Fruit fly (Drosophila melanogaster) whole organism, embryonic: ENCODE data around the gene CG33510.

ENCODE experiments used
- Aef1 ChIP-seq: fragments of 200-800 bp; sonication (Bioruptor generic); IDR thresholded peaks from 3 replicates; pipeline ENCODE4 v1.3.6; 2022; ENCODE audit warnings: missing biosample characterization, missing genetic modification characterization
- Bgb ChIP-seq: fragments of 200-800 bp; sonication (Bioruptor generic); IDR thresholded peaks from 2 replicates; pipeline ENCODE4 v1.3.6; 2022; ENCODE audit warnings: missing biosample characterization, missing genetic modification characterization; ENCODE audit not compliant: partially characterized antibody
- CG10979 ChIP-seq: fragments of 200-800 bp; sonication (Bioruptor generic); optimal IDR thresholded peaks from 2 replicates; lab custom pipeline; 2018; ENCODE audit warnings: missing biosample characterization, mild to moderate bottlenecking, missing genetic modification characterization, moderate library complexity
- CG11085 ChIP-seq: fragments of 200-800 bp; sonication (Bioruptor generic); IDR thresholded peaks from 2 replicates; pipeline ENCODE4 v1.3.6; 2022; ENCODE audit warnings: missing biosample characterization, missing genetic modification characterization
- CG11093 ChIP-seq: fragments of 200-800 bp; sonication (Bioruptor generic); IDR thresholded peaks from 3 replicates; pipeline ENCODE4 v1.3.6; 2022; ENCODE audit warnings: missing biosample characterization, missing genetic modification characterization
- CG12744 ChIP-seq: fragments of 200-800 bp; sonication (Bioruptor generic); optimal IDR thresholded peaks from 2 replicates; lab custom pipeline; 2016; ENCODE audit warnings: missing biosample characterization, missing genetic modification characterization
- CG13123 ChIP-seq: fragments of 200-800 bp; sonication (Bioruptor generic); optimal IDR thresholded peaks from 2 replicates; lab custom pipeline; 2016; ENCODE audit warnings: missing biosample characterization, missing genetic modification characterization
- CG13624 ChIP-seq: fragments of 200-800 bp; sonication (Bioruptor generic); optimal IDR thresholded peaks from 2 replicates; lab custom pipeline; 2016; ENCODE audit warnings: missing biosample characterization, missing genetic modification characterization
- CG13775 ChIP-seq: fragments of 200-800 bp; sonication (Bioruptor generic); optimal IDR thresholded peaks from 3 replicates; lab custom pipeline; 2017; ENCODE audit warnings: missing biosample characterization, mild to moderate bottlenecking, missing genetic modification characterization
- CG14710 ChIP-seq: fragments of 200-800 bp; sonication (Bioruptor generic); optimal IDR thresholded peaks from 3 replicates; lab custom pipeline; 2019; ENCODE audit warnings: missing biosample characterization, mild to moderate bottlenecking, missing genetic modification characterization, moderate library complexity
- CG15269 ChIP-seq: fragments of 200-800 bp; sonication (Bioruptor generic); optimal IDR thresholded peaks from 2 replicates; lab custom pipeline; 2018; ENCODE audit warnings: missing biosample characterization, mild to moderate bottlenecking, missing genetic modification characterization, moderate library complexity
- CG15479 ChIP-seq: fragments of 200-800 bp; sonication (Bioruptor generic); optimal IDR thresholded peaks from 3 replicates; lab custom pipeline; 2019; ENCODE audit warnings: missing biosample characterization, mild to moderate bottlenecking, missing genetic modification characterization, moderate library complexity
- CG15696 ChIP-seq: fragments of 200-800 bp; sonication (Bioruptor generic); optimal IDR thresholded peaks from 2 replicates; lab custom pipeline; 2019; ENCODE audit warnings: missing biosample characterization, mild to moderate bottlenecking, missing genetic modification characterization, moderate library complexity
- CG16779 ChIP-seq: fragments of 200-800 bp; sonication (Bioruptor generic); IDR thresholded peaks from 2 replicates; pipeline ENCODE4 v1.3.6; 2022; ENCODE audit warnings: missing biosample characterization, missing genetic modification characterization
- CG17186 ChIP-seq: fragments of 200-800 bp; sonication (Bioruptor generic); optimal IDR thresholded peaks from 3 replicates; lab custom pipeline; 2017; ENCODE audit warnings: missing biosample characterization, missing genetic modification reagents, missing genetic modification characterization
- CG17359 ChIP-seq: fragments of 200-800 bp; sonication (Bioruptor generic); optimal IDR thresholded peaks from 3 replicates; lab custom pipeline; 2018; ENCODE audit warnings: missing biosample characterization, mild to moderate bottlenecking, missing genetic modification characterization, moderate library complexity
- CG18764 ChIP-seq: fragments of 200-800 bp; sonication (Bioruptor generic); optimal IDR thresholded peaks from 3 replicates; lab custom pipeline; 2016; ENCODE audit warnings: missing biosample characterization, missing genetic modification characterization
- CG3407 ChIP-seq: fragments of 200-800 bp; sonication (Bioruptor generic); optimal IDR thresholded peaks from 2 replicates; lab custom pipeline; 2018; ENCODE audit warnings: missing biosample characterization, mild to moderate bottlenecking, missing genetic modification characterization
- CG3995 ChIP-seq: fragments of 200-800 bp; sonication (Bioruptor generic); optimal IDR thresholded peaks from 3 replicates; lab custom pipeline; 2016; ENCODE audit warnings: missing biosample characterization, missing genetic modification characterization
- CG4404 ChIP-seq: fragments of 200-800 bp; sonication (Bioruptor generic); IDR thresholded peaks from 2 replicates; pipeline ENCODE4 v1.3.6; 2022; ENCODE audit warnings: missing biosample characterization, missing genetic modification characterization
- CG6254 ChIP-seq: fragments of 200-800 bp; sonication (Bioruptor generic); optimal IDR thresholded peaks from 3 replicates; lab custom pipeline; 2017; ENCODE audit warnings: mild to moderate bottlenecking, missing biosample characterization, missing genetic modification reagents, missing genetic modification characterization
- CG7271 ChIP-seq: fragments of 200-800 bp; sonication (Bioruptor generic); optimal IDR thresholded peaks from 2 replicates; lab custom pipeline; 2018; ENCODE audit warnings: missing biosample characterization, mild to moderate bottlenecking, missing genetic modification characterization, moderate library complexity
- CG7963 ChIP-seq: fragments of 200-800 bp; sonication (Bioruptor generic); IDR thresholded peaks from 3 replicates; pipeline ENCODE4 v1.3.6; 2022; ENCODE audit warnings: missing biosample characterization, missing genetic modification characterization; ENCODE audit not compliant: partially characterized antibody
- CG8359 ChIP-seq: fragments of 200-800 bp; sonication (Bioruptor generic); optimal IDR thresholded peaks from 2 replicates; lab custom pipeline; 2017; ENCODE audit warnings: missing biosample characterization, mild to moderate bottlenecking, missing genetic modification characterization, borderline replicate concordance
- CG9215 ChIP-seq: fragments of 200-800 bp; sonication (Bioruptor generic); IDR thresholded peaks from 2 replicates; pipeline ENCODE4 v1.3.6; 2022; ENCODE audit warnings: missing biosample characterization, missing genetic modification characterization
- CTCF ChIP-seq: fragments of 200-800 bp; sonication (Bioruptor generic); optimal IDR thresholded peaks from 2 replicates; lab custom pipeline; 2017; ENCODE audit warnings: missing biosample characterization, mild to moderate bottlenecking, missing genetic modification characterization, moderate library complexity
- CrebB ChIP-seq: fragments of 200-800 bp; sonication (Bioruptor generic); optimal IDR thresholded peaks from 3 replicates; lab custom pipeline; 2018; ENCODE audit warnings: missing biosample characterization, mild to moderate bottlenecking, missing genetic modification characterization
- Dip3 ChIP-seq: fragments of 200-800 bp; sonication (Bioruptor generic); optimal IDR thresholded peaks from 3 replicates; lab custom pipeline; 2016; ENCODE audit warnings: missing biosample characterization, missing genetic modification characterization
- Doc2 ChIP-seq: fragments of 200-800 bp; sonication (Bioruptor generic); IDR thresholded peaks from 2 replicates; pipeline ENCODE4 v1.3.6; 2022; ENCODE audit warnings: missing biosample characterization, missing genetic modification characterization
- Gug ChIP-seq: fragments of 200-800 bp; sonication (Bioruptor generic); IDR thresholded peaks from 4 replicates; pipeline ENCODE4 v1.3.6; 2022; ENCODE audit warnings: missing biosample characterization, missing genetic modification characterization
- Lim3 ChIP-seq: fragments of 200-800 bp; sonication (Bioruptor generic); IDR thresholded peaks from 2 replicates; pipeline ENCODE4 v1.3.6; 2022; ENCODE audit warnings: missing biosample characterization, missing genetic modification characterization
- MBD-R2 ChIP-seq: fragments of 200-800 bp; sonication (Bioruptor generic); IDR thresholded peaks from 2 replicates; pipeline ENCODE4 v1.3.6; 2022; ENCODE audit warnings: missing biosample characterization, missing genetic modification characterization
- MESR4 ChIP-seq: fragments of 200-800 bp; sonication (Bioruptor generic); optimal IDR thresholded peaks from 2 replicates; lab custom pipeline; 2018; ENCODE audit warnings: missing biosample characterization, mild to moderate bottlenecking, missing genetic modification characterization, moderate library complexity
- Med ChIP-seq: fragments of 200-800 bp; sonication (Bioruptor generic); peaks from one replicate; lab custom pipeline; 2016; ENCODE audit warnings: missing biosample characterization, missing genetic modification characterization, mild to moderate bottlenecking, inconsistent platforms, moderate library complexity
- Myb ChIP-seq: fragments of 200-800 bp; sonication (Bioruptor generic); optimal IDR thresholded peaks from 2 replicates; lab custom pipeline; 2016; ENCODE audit warnings: missing biosample characterization, missing genetic modification characterization
- Poxn ChIP-seq: fragments of 200-800 bp; sonication (Bioruptor generic); IDR thresholded peaks from 2 replicates; pipeline ENCODE4 v1.3.6; 2022; ENCODE audit warnings: missing biosample characterization, missing genetic modification characterization
- Spps ChIP-seq: fragments of 200-800 bp; sonication (Bioruptor generic); optimal IDR thresholded peaks from 2 replicates; lab custom pipeline; 2018; ENCODE audit warnings: missing biosample characterization, mild to moderate bottlenecking, missing genetic modification characterization
- chm ChIP-seq: fragments of 200-800 bp; sonication (Bioruptor generic); IDR thresholded peaks from 2 replicates; pipeline ENCODE4 v1.3.6; 2022; ENCODE audit warnings: missing biosample characterization, missing genetic modification characterization
- ci ChIP-seq: fragments of 200-800 bp; sonication (Bioruptor generic); IDR thresholded peaks from 3 replicates; pipeline ENCODE4 v1.3.6; 2022; ENCODE audit warnings: missing biosample characterization, missing genetic modification characterization
- disco-r ChIP-seq: fragments of 200-800 bp; sonication (Bioruptor generic); optimal IDR thresholded peaks from 2 replicates; lab custom pipeline; 2016; ENCODE audit warnings: missing biosample characterization, missing genetic modification characterization
- dmrt99B ChIP-seq: fragments of 200-800 bp; sonication (Bioruptor generic); optimal IDR thresholded peaks from 2 replicates; lab custom pipeline; 2018; ENCODE audit warnings: missing biosample characterization, mild to moderate bottlenecking, missing genetic modification characterization, moderate library complexity
- esg ChIP-seq: fragments of 200-800 bp; sonication (Bioruptor generic); conservative IDR thresholded peaks from 2 replicates; pipeline ENCODE4 v1.3.6; 2022; ENCODE audit warnings: missing biosample characterization, missing genetic modification characterization
- ftz-f1 ChIP-seq: fragments of 200-800 bp; sonication (Bioruptor generic); optimal IDR thresholded peaks from 2 replicates; lab custom pipeline; 2016; ENCODE audit warnings: missing biosample characterization, missing genetic modification characterization
- gem ChIP-seq: fragments of 200-800 bp; sonication (Bioruptor generic); optimal IDR thresholded peaks from 2 replicates; lab custom pipeline; 2019; ENCODE audit warnings: missing biosample characterization, mild to moderate bottlenecking, missing genetic modification characterization, moderate library complexity
- insv ChIP-seq, 2 experiments: fragments of 200-800 bp; sonication (Bioruptor generic); optimal IDR thresholded peaks; 3 replicates each; lab custom pipeline; 2016 to 2018; ENCODE audit warnings: missing biosample characterization in 2 of 2, missing genetic modification characterization in 2 of 2
- inv ChIP-seq: fragments of 200-800 bp; sonication (Bioruptor generic); IDR thresholded peaks from 2 replicates; pipeline ENCODE4 v1.3.6; 2022; ENCODE audit warnings: missing biosample characterization, missing genetic modification characterization; ENCODE audit not compliant: partially characterized antibody
- klu ChIP-seq: fragments of 200-800 bp; sonication (Bioruptor generic); IDR thresholded peaks from 2 replicates; pipeline ENCODE4 v1.3.6; 2022; ENCODE audit warnings: missing biosample characterization, missing genetic modification characterization
- odd ChIP-seq: fragments of 200-800 bp; sonication (Bioruptor generic); optimal IDR thresholded peaks from 2 replicates; lab custom pipeline; 2017; ENCODE audit warnings: missing biosample characterization, mild to moderate bottlenecking, missing genetic modification characterization
- org-1 ChIP-seq: fragments of 200-800 bp; sonication (Bioruptor generic); optimal IDR thresholded peaks from 2 replicates; lab custom pipeline; 2017; ENCODE audit warnings: missing biosample characterization, missing genetic modification characterization
- sob ChIP-seq: fragments of 200-800 bp; sonication (Bioruptor generic); IDR thresholded peaks from 2 replicates; pipeline ENCODE4 v1.3.6; 2022; ENCODE audit warnings: missing biosample characterization, missing genetic modification characterization
- wdn ChIP-seq: fragments of 200-800 bp; sonication (Bioruptor generic); IDR thresholded peaks from 2 replicates; pipeline ENCODE4 v1.3.6; 2022; ENCODE audit warnings: missing biosample characterization, missing genetic modification characterization
- zf30C ChIP-seq: fragments of 200-800 bp; sonication (Bioruptor generic); optimal IDR thresholded peaks from 3 replicates; lab custom pipeline; 2018; ENCODE audit warnings: missing biosample characterization, mild to moderate bottlenecking, missing genetic modification characterization

Gene CG33510

dm6 chr2L:21037723-21038122 is 46.4 kb downstream of the CG33510 start (continued):
- TF ChIP-seq gem (tag; lab: Kevin White, UChicago) = peak; percentile 34
- peak; percentile 26 for TF ChIP-seq CG10979 (tag; lab: Kevin White, UChicago)
- TF ChIP-seq Aef1 = no peak
- peak; percentile 69 for TF ChIP-seq Med
- no peak for TF ChIP-seq CG13624 (GFP tag; lab: Kevin White, UChicago)
- TF ChIP-seq CG4404 (GFP tag; lab: Robert Waterston, UW) = no peak
- no peak for TF ChIP-seq CG13775 (GFP tag; lab: Kevin White, UChicago)
- no peak; the same call in 2 of the 3 replicates for TF ChIP-seq CG11093
- no peak for TF ChIP-seq Bgb (GFP tag; lab: Robert Waterston, UW)
- peak; percentile 59 for TF ChIP-seq CG8359
- no peak for TF ChIP-seq CG7963 (GFP tag; lab: Robert Waterston, UW)
- no peak for TF ChIP-seq klu (GFP tag; lab: Robert Waterston, UW)
- TF ChIP-seq CG16779 (GFP tag; lab: Robert Waterston, UW) = no peak
- TF ChIP-seq CG18764 (GFP tag; lab: Kevin White, UChicago) = peak; percentile 8
- no peak for TF ChIP-seq inv
- TF ChIP-seq Myb = no peak
- peak; percentile 13 for TF ChIP-seq CTCF (GFP tag; lab: Kevin White, UChicago)
- TF ChIP-seq CG17186 = peak; percentile 12
- TF ChIP-seq wdn (GFP tag; lab: Robert Waterston, UW) = no peak
- TF ChIP-seq MBD-R2 = no peak
- no peak for TF ChIP-seq Gug (GFP tag; lab: Robert Waterston, UW)
- TF ChIP-seq odd (GFP tag; lab: Kevin White, UChicago) = peak; percentile 36
- no peak for TF ChIP-seq Doc2 (GFP tag; lab: Robert Waterston, UW)
- TF ChIP-seq Lim3 = no peak
- TF ChIP-seq dmrt99B = peak; percentile 29
- no peak for TF ChIP-seq esg (GFP tag; lab: Robert Waterston, UW)
- peak; percentile 66 for TF ChIP-seq CG17359 (tag; lab: Kevin White, UChicago)
- TF ChIP-seq CG9215 (GFP tag; lab: Robert Waterston, UW) = no peak
- no peak for TF ChIP-seq CG15269 (tag; lab: Kevin White, UChicago)
- TF ChIP-seq CG6254 (GFP tag; lab: Kevin White, UChicago) = peak; percentile 75
- TF ChIP-seq CG13123 = no peak
- TF ChIP-seq CG3995 (GFP tag; lab: Kevin White, UChicago) = no peak
- TF ChIP-seq insv (GFP tag; optimal IDR thresholded peaks at IDR 0.05; lab: Kevin White, UChicago) = no peak
- no peak for TF ChIP-seq CG11085 (GFP tag; lab: Robert Waterston, UW)
- TF ChIP-seq zf30C (GFP tag; lab: Kevin White, UChicago) = no peak
- no peak for TF ChIP-seq sob (GFP tag; lab: Robert Waterston, UW)
- TF ChIP-seq CG3407 = peak; percentile 29
- peak; percentile 51 for TF ChIP-seq Spps (tag; lab: Kevin White, UChicago)
- TF ChIP-seq CG12744 = no peak
- TF ChIP-seq CG7271 (tag; lab: Kevin White, UChicago) = peak; percentile 88
- no peak for TF ChIP-seq CG15479 (GFP tag; lab: Kevin White, UChicago)
- peak; percentile 64 for TF ChIP-seq CG14710 (tag; lab: Kevin White, UChicago)
- TF ChIP-seq chm (GFP tag; lab: Robert Waterston, UW) = no peak
- TF ChIP-seq Poxn (GFP tag; lab: Robert Waterston, UW) = no peak
- TF ChIP-seq ftz-f1 (GFP tag; lab: Kevin White, UChicago) = no peak
- no peak for TF ChIP-seq org-1
- TF ChIP-seq ci (GFP tag; lab: Robert Waterston, UW) = peak; percentile 63; the same call in 1 of the 3 replicates
- no peak for TF ChIP-seq MESR4 (GFP tag; lab: Kevin White, UChicago)
- TF ChIP-seq disco-r = no peak
- peak; percentile 88 for TF ChIP-seq CG15696 (tag; lab: Kevin White, UChicago)
- TF ChIP-seq Dip3 = no peak
- no peak for TF ChIP-seq CrebB
